Fruit fly (Drosophila melanogaster) whole organism, prepupa: ENCODE data around the gene CG7031.

ENCODE experiments used
- Blimp-1 ChIP-seq: fragments of 200-800 bp; sonication (Bioruptor generic); optimal IDR thresholded peaks from 3 replicates; lab custom pipeline; 2017; ENCODE audit warnings: missing biosample characterization, missing genetic modification characterization, mild to moderate bottlenecking, moderate library complexity, missing genetic modification reagents
- CG10631 ChIP-seq: fragments of 200-800 bp; sonication (Bioruptor generic); optimal IDR thresholded peaks from 2 replicates; lab custom pipeline; 2016; ENCODE audit warnings: missing biosample characterization, missing genetic modification characterization
- CG11902 ChIP-seq: fragments of 200-800 bp; sonication (Bioruptor generic); optimal IDR thresholded peaks from 3 replicates; lab custom pipeline; 2016; ENCODE audit warnings: missing biosample characterization, missing genetic modification characterization
- CG1621 ChIP-seq: fragments of 200-800 bp; sonication (Bioruptor generic); optimal IDR thresholded peaks from 3 replicates; lab custom pipeline; 2018; ENCODE audit warnings: missing biosample characterization, mild to moderate bottlenecking, missing genetic modification characterization
- CG34406 ChIP-seq: fragments of 200-800 bp; sonication (Bioruptor generic); optimal IDR thresholded peaks from 3 replicates; lab custom pipeline; 2016; ENCODE audit warnings: missing biosample characterization, missing genetic modification characterization
- CG3919 ChIP-seq: fragments of 200-800 bp; sonication (Bioruptor generic); optimal IDR thresholded peaks from 3 replicates; lab custom pipeline; 2016; ENCODE audit warnings: missing biosample characterization, missing genetic modification characterization
- CG4318 ChIP-seq: fragments of 200-800 bp; sonication (Bioruptor generic); optimal IDR thresholded peaks from 3 replicates; lab custom pipeline; 2017; ENCODE audit warnings: missing biosample characterization, mild to moderate bottlenecking, missing genetic modification characterization
- CG6276 ChIP-seq: fragments of 200-800 bp; sonication (Bioruptor generic); optimal IDR thresholded peaks from 2 replicates; lab custom pipeline; 2017; ENCODE audit warnings: missing biosample characterization, mild to moderate bottlenecking, missing genetic modification characterization
- CG6792 ChIP-seq: fragments of 200-800 bp; sonication (Bioruptor generic); optimal IDR thresholded peaks from 3 replicates; lab custom pipeline; 2016; ENCODE audit warnings: missing biosample characterization, missing genetic modification characterization
- CG6808 ChIP-seq: fragments of 200-800 bp; sonication (Bioruptor generic); optimal IDR thresholded peaks from 3 replicates; lab custom pipeline; 2017; ENCODE audit warnings: missing biosample characterization, missing genetic modification characterization, mild to moderate bottlenecking, moderate library complexity, missing genetic modification reagents
- CG7368 ChIP-seq: fragments of 200-800 bp; sonication (Bioruptor generic); optimal IDR thresholded peaks from 3 replicates; lab custom pipeline; 2016; ENCODE audit warnings: missing biosample characterization, missing genetic modification characterization
- CG8119 ChIP-seq: fragments of 200-800 bp; sonication (Bioruptor generic); IDR thresholded peaks from 3 replicates; pipeline ENCODE4 v1.3.6; 2022; ENCODE audit warnings: missing biosample characterization, missing genetic modification characterization
- CG8632 ChIP-seq: fragments of 200-800 bp; sonication (Bioruptor generic); optimal IDR thresholded peaks from 3 replicates; lab custom pipeline; 2016; ENCODE audit warnings: missing biosample characterization, missing genetic modification characterization
- CG9139 ChIP-seq: fragments of 200-800 bp; sonication (Bioruptor generic); optimal IDR thresholded peaks from 3 replicates; lab custom pipeline; 2017; ENCODE audit warnings: missing biosample characterization, mild to moderate bottlenecking, missing genetic modification characterization
- Eip93F ChIP-seq: fragments of 200-800 bp; sonication (Bioruptor generic); optimal IDR thresholded peaks from 2 replicates; lab custom pipeline; 2016; ENCODE audit warnings: missing biosample characterization, mild to moderate bottlenecking, missing genetic modification characterization
- Ets21C ChIP-seq: fragments of 200-800 bp; sonication (Bioruptor generic); optimal IDR thresholded peaks from 3 replicates; lab custom pipeline; 2016; ENCODE audit warnings: missing biosample characterization, missing genetic modification characterization
- Gug ChIP-seq: fragments of 200-800 bp; sonication (Bioruptor generic); IDR thresholded peaks from 2 replicates; pipeline ENCODE4 v1.3.6; 2022; ENCODE audit warnings: missing biosample characterization, missing genetic modification characterization
- Hr38 ChIP-seq: sonication (Bioruptor generic); optimal IDR thresholded peaks from 2 replicates; lab custom pipeline; 2016; ENCODE audit warnings: missing biosample characterization, missing genetic modification characterization
- Hr4 ChIP-seq: fragments of 200-800 bp; sonication (Bioruptor generic); optimal IDR thresholded peaks from 3 replicates; lab custom pipeline; 2016; ENCODE audit warnings: missing biosample characterization, missing genetic modification characterization
- Lpt ChIP-seq: fragments of 200-800 bp; sonication (Bioruptor generic); optimal IDR thresholded peaks from 3 replicates; lab custom pipeline; 2016; ENCODE audit warnings: missing biosample characterization, missing genetic modification characterization
- Met ChIP-seq: fragments of 200-800 bp; sonication (Bioruptor generic); optimal IDR thresholded peaks from 3 replicates; lab custom pipeline; 2016; ENCODE audit warnings: missing biosample characterization, missing genetic modification characterization
- OdsH ChIP-seq: fragments of 200-800 bp; sonication (Bioruptor generic); optimal IDR thresholded peaks from 3 replicates; lab custom pipeline; 2016; ENCODE audit warnings: missing biosample characterization, missing genetic modification characterization
- Smox ChIP-seq: fragments of 200-800 bp; sonication (Bioruptor generic); optimal IDR thresholded peaks from 3 replicates; lab custom pipeline; 2016; ENCODE audit warnings: missing biosample characterization, missing genetic modification characterization
- Sox14 ChIP-seq: fragments of 200-800 bp; sonication (Bioruptor generic); optimal IDR thresholded peaks from 3 replicates; lab custom pipeline; 2016; ENCODE audit warnings: missing biosample characterization, missing genetic modification characterization
- Sox15 ChIP-seq: fragments of 200-800 bp; sonication (Bioruptor generic); optimal IDR thresholded peaks from 3 replicates; lab custom pipeline; 2016; ENCODE audit warnings: missing biosample characterization, missing genetic modification characterization
- dac ChIP-seq: fragments of 200-800 bp; sonication (Bioruptor generic); optimal IDR thresholded peaks from 2 replicates; lab custom pipeline; 2017; ENCODE audit warnings: missing biosample characterization, mild to moderate bottlenecking, missing genetic modification characterization
- dsx ChIP-seq: fragments of 200-800 bp; optimal IDR thresholded peaks from 3 replicates; lab custom pipeline; 2019; ENCODE audit warnings: missing biosample characterization, mild to moderate bottlenecking, missing genetic modification characterization, moderate library complexity; ENCODE audit not compliant: poor library complexity, severe bottlenecking
- eg ChIP-seq: fragments of 200-800 bp; sonication (Bioruptor generic); IDR thresholded peaks from 3 replicates; pipeline ENCODE4 v1.3.6; 2022; ENCODE audit warnings: missing biosample characterization, missing genetic modification characterization
- fd85E ChIP-seq: fragments of 200-800 bp; sonication (Bioruptor generic); optimal IDR thresholded peaks from 3 replicates; lab custom pipeline; 2016; ENCODE audit warnings: missing biosample characterization, missing genetic modification characterization
- salr ChIP-seq, 2 experiments: fragments of 200-800 bp; sonication (Bioruptor generic); optimal IDR thresholded peaks; 3 replicates each; lab custom pipeline; 2016 to 2018; ENCODE audit warnings: missing biosample characterization in 2 of 2, missing genetic modification characterization in 2 of 2, mild to moderate bottlenecking in 1 of 2
- spab ChIP-seq: fragments of 200-800 bp; sonication (Bioruptor generic); optimal IDR thresholded peaks from 2 replicates; lab custom pipeline; 2017; ENCODE audit warnings: missing biosample characterization, mild to moderate bottlenecking, missing genetic modification characterization, missing genetic modification reagents
- ss ChIP-seq, 2 experiments: fragments of 200-800 bp; sonication (Bioruptor generic); optimal IDR thresholded peaks; 2 replicates in 1 of 2; 3 replicates in 1 of 2; lab custom pipeline; 2017 to 2018; ENCODE audit warnings: mild to moderate bottlenecking in 2 of 2, missing biosample characterization in 2 of 2, missing genetic modification characterization in 2 of 2, moderate library complexity in 1 of 2
- svp ChIP-seq: fragments of 200-800 bp; sonication (Bioruptor generic); peaks from one replicate; lab custom pipeline; 2016; ENCODE audit warnings: missing biosample characterization, missing genetic modification characterization
- vri ChIP-seq: fragments of 200-800 bp; sonication (Bioruptor generic); optimal IDR thresholded peaks from 3 replicates; lab custom pipeline; 2016; ENCODE audit warnings: missing biosample characterization, mild to moderate bottlenecking, missing genetic modification characterization

CG7031 gene

DNA sequence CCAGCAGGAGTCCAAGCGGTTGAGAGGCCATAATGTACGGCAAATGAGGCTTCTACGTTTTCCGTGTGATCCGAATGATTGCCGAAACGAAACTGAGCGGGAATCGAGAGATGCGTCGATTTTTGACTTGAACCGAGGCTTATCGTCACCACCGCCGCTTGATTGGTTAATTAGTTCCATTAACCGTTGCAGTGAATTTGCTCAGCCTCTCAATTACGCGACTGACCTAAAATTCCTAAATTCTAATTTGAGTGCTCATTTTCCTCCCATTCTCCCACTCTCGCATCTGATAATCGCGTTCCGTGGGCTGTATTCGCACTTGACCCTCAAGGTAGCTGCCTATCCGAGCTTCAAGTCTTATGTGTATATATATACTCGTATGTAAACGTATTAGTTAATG, 38.0 kb upstream of the CG7031 start, which contains the start of gene Nepl15:
TSS of gene Nepl15 (minus strand) at position 101 of the 400 bp plus-strand sequence.
- TF ChIP-seq CG6276 (GFP tag; lab: Kevin White, UChicago), result no peak
- TF ChIP-seq CG8119 (GFP tag; lab: Robert Waterston, UW), result no peak
- no peak for TF ChIP-seq Smox (GFP tag; lab: Kevin White, UChicago)
- TF ChIP-seq spab (GFP tag; lab: Kevin White, UChicago), result no peak
- no peak for TF ChIP-seq Met (GFP tag; lab: Kevin White, UChicago)
- no peak for TF ChIP-seq Eip93F (GFP tag; lab: Kevin White, UChicago)
- no peak for TF ChIP-seq Sox15 (GFP tag; lab: Kevin White, UChicago)
- no peak for TF ChIP-seq Hr4 (GFP tag; lab: Kevin White, UChicago)
- TF ChIP-seq CG8632 (GFP tag; lab: Kevin White, UChicago), result no peak

dm6 chr3R:22767599-22767998, 36.5 kb upstream of the CG7031 start, which contains the start of gene CG13841:
Gene CG13841, minus strand, starts transcription at chr3R:22767699.
- TF ChIP-seq Lpt (GFP tag; lab: Kevin White, UChicago) (no peak), CG8632 (GFP tag; lab: Kevin White, UChicago) (no peak), Sox15 (GFP tag; lab: Kevin White, UChicago) (no peak), Met (GFP tag; lab: Kevin White, UChicago) (no peak), svp (GFP tag; lab: Kevin White, UChicago) (no peak), Blimp-1 (GFP tag; lab: Kevin White, UChicago) (no peak), CG9139 (no peak), CG1621 (tag; lab: Kevin White, UChicago) (no peak), OdsH (GFP tag; lab: Kevin White, UChicago) (no peak), Sox14 (GFP tag; lab: Kevin White, UChicago) (no peak), eg (no peak), CG10631 (GFP tag; lab: Kevin White, UChicago) (no peak), salr (GFP tag; optimal IDR thresholded peaks at IDR 0.05; lab: Kevin White, UChicago) (no peak), CG6792 (GFP tag; lab: Kevin White, UChicago) (no peak), CG11902 (GFP tag; lab: Kevin White, UChicago) (no peak), dac (GFP tag; lab: Kevin White, UChicago) (no peak)
- TF ChIP-seq, all 60 proteins: peak for 0

dm6 chr3R:22768633-22769032, 35.5 kb upstream of the CG7031 start, which contains the start of gene CG43091:
Gene CG43091, minus strand, starts transcription at chr3R:22768733.
- no peak for TF ChIP-seq Sox14 (GFP tag; lab: Kevin White, UChicago)
- no peak for TF ChIP-seq CG6792 (GFP tag; lab: Kevin White, UChicago)
- TF ChIP-seq CG4318 (GFP tag; lab: Kevin White, UChicago), result no peak
- no peak for TF ChIP-seq Gug
- TF ChIP-seq Met (GFP tag; lab: Kevin White, UChicago), result no peak
- TF ChIP-seq Smox (GFP tag; lab: Kevin White, UChicago), result no peak
- no peak for TF ChIP-seq vri (GFP tag; lab: Kevin White, UChicago)
- TF ChIP-seq Eip93F (GFP tag; lab: Kevin White, UChicago), result no peak
- TF ChIP-seq, all 60 proteins: peak for 0

dm6 chr3R:22769567-22769966, 34.5 kb upstream of the CG7031 start, which contains the start of gene CG43092:
Gene CG43092, minus strand, starts transcription at chr3R:22769667.
- TF ChIP-seq ss (GFP tag; optimal IDR thresholded peaks at IDR 0.05; lab: Kevin White, UChicago), result no peak
- TF ChIP-seq CG7368 (GFP tag; lab: Kevin White, UChicago), result no peak
- no peak for TF ChIP-seq dsx (GFP tag; lab: Kevin White, UChicago)
- TF ChIP-seq Ets21C (GFP tag; lab: Kevin White, UChicago), result no peak
- no peak for TF ChIP-seq Hr38 (GFP tag; lab: Kevin White, UChicago)
- no peak for TF ChIP-seq Met (GFP tag; lab: Kevin White, UChicago)
- TF ChIP-seq CG3919 (GFP tag; lab: Kevin White, UChicago), result no peak
- TF ChIP-seq fd85E, result no peak
- no peak for TF ChIP-seq vri (GFP tag; lab: Kevin White, UChicago)

- TF ChIP-seq salr (GFP tag; optimal IDR thresholded peaks at IDR 0.05; lab: Kevin White, UChicago) (no peak), vri (GFP tag; lab: Kevin White, UChicago) (no peak), CG1621 (tag; lab: Kevin White, UChicago) (no peak), CG6808 (GFP tag; lab: Kevin White, UChicago) (no peak), CG7368 (GFP tag; lab: Kevin White, UChicago) (no peak), CG34406 (GFP tag; lab: Kevin White, UChicago) (no peak)
Measured at dm6 chr3R:22770207-22770606, 33.9 kb upstream of the CG7031 start, which contains the start of gene CG43093. Gene CG43093, minus strand, starts transcription at chr3R:22770307.
